Fruit fly (Drosophila melanogaster) whole organism, embryonic: ENCODE data around the gene mbc.

Experiments used
- CG1024 ChIP-seq: fragments of 200-800 bp; sonication (Bioruptor generic); IDR thresholded peaks from 2 replicates; pipeline ENCODE4 v1.3.6; 2022; ENCODE audit warnings: missing biosample characterization, missing genetic modification characterization
- CG10366 ChIP-seq: fragments of 200-800 bp; sonication (Bioruptor generic); IDR thresholded peaks from 2 replicates; pipeline ENCODE4 v1.3.6; 2022; ENCODE audit warnings: missing biosample characterization, missing genetic modification characterization
- CG10431 ChIP-seq: fragments of 200-800 bp; sonication (Bioruptor generic); optimal IDR thresholded peaks from 3 replicates; lab custom pipeline; 2018; ENCODE audit warnings: missing biosample characterization, mild to moderate bottlenecking, missing genetic modification characterization
- CG11085 ChIP-seq: fragments of 200-800 bp; sonication (Bioruptor generic); IDR thresholded peaks from 2 replicates; pipeline ENCODE4 v1.3.6; 2022; ENCODE audit warnings: missing biosample characterization, missing genetic modification characterization
- CG11504 ChIP-seq: fragments of 200-800 bp; sonication (Bioruptor generic); optimal IDR thresholded peaks from 3 replicates; lab custom pipeline; 2019; ENCODE audit warnings: missing biosample characterization, mild to moderate bottlenecking, missing genetic modification characterization, moderate library complexity
- CG11695 ChIP-seq: fragments of 200-800 bp; sonication (Bioruptor generic); IDR thresholded peaks from 3 replicates; pipeline ENCODE4 v1.3.6; 2022; ENCODE audit warnings: missing biosample characterization, missing genetic modification characterization
- CG14860 ChIP-seq: fragments of 200-800 bp; sonication (Bioruptor generic); IDR thresholded peaks from 3 replicates; pipeline ENCODE4 v1.3.6; 2022; ENCODE audit warnings: missing biosample characterization, missing genetic modification characterization; ENCODE audit not compliant: partially characterized antibody
- CG1529 ChIP-seq: fragments of 200-800 bp; sonication (Bioruptor generic); optimal IDR thresholded peaks from 3 replicates; lab custom pipeline; 2018; ENCODE audit warnings: missing biosample characterization, missing genetic modification characterization
- CG16779 ChIP-seq: fragments of 200-800 bp; sonication (Bioruptor generic); IDR thresholded peaks from 2 replicates; pipeline ENCODE4 v1.3.6; 2022; ENCODE audit warnings: missing biosample characterization, missing genetic modification characterization
- CG16813 ChIP-seq: fragments of 200-800 bp; sonication (Bioruptor generic); IDR thresholded peaks from 3 replicates; pipeline ENCODE4 v1.3.6; 2022; ENCODE audit warnings: missing biosample characterization, missing genetic modification characterization; ENCODE audit not compliant: partially characterized antibody
- CG17802 ChIP-seq: fragments of 200-800 bp; sonication (Bioruptor generic); optimal IDR thresholded peaks from 2 replicates; lab custom pipeline; 2018; ENCODE audit warnings: missing biosample characterization, mild to moderate bottlenecking, missing genetic modification characterization, moderate library complexity
- CG1792 ChIP-seq: fragments of 200-800 bp; sonication (Bioruptor generic); optimal IDR thresholded peaks from 2 replicates; lab custom pipeline; 2016; ENCODE audit warnings: missing biosample characterization, missing genetic modification characterization
- CG2199 ChIP-seq: fragments of 200-800 bp; sonication (Bioruptor generic); IDR thresholded peaks from 3 replicates; pipeline ENCODE4 v1.3.6; 2022; ENCODE audit warnings: missing biosample characterization, missing genetic modification characterization
- CG31441 ChIP-seq: fragments of 200-800 bp; sonication (Bioruptor generic); IDR thresholded peaks from 2 replicates; pipeline ENCODE4 v1.3.6; 2022; ENCODE audit warnings: missing biosample characterization, missing genetic modification characterization
- CG32767 ChIP-seq: fragments of 200-800 bp; sonication (Bioruptor generic); IDR thresholded peaks from 2 replicates; pipeline ENCODE4 v1.3.6; 2022; ENCODE audit warnings: missing biosample characterization, missing genetic modification characterization
- CG33213 ChIP-seq: fragments of 200-800 bp; sonication (Bioruptor generic); optimal IDR thresholded peaks from 3 replicates; lab custom pipeline; 2016; ENCODE audit warnings: missing biosample characterization, missing genetic modification characterization
- CG34224 ChIP-seq: fragments of 200-800 bp; sonication (Bioruptor generic); IDR thresholded peaks from 3 replicates; pipeline ENCODE4 v1.3.6; 2022; ENCODE audit warnings: missing biosample characterization, missing genetic modification characterization; ENCODE audit not compliant: partially characterized antibody
- CG4424 ChIP-seq: fragments of 200-800 bp; sonication (Bioruptor generic); optimal IDR thresholded peaks from 3 replicates; lab custom pipeline; 2016; ENCODE audit warnings: missing biosample characterization, missing genetic modification characterization
- CG4707 ChIP-seq: fragments of 200-800 bp; sonication (Bioruptor generic); optimal IDR thresholded peaks from 2 replicates; lab custom pipeline; 2018; ENCODE audit warnings: missing biosample characterization, mild to moderate bottlenecking, missing genetic modification characterization, moderate library complexity
- CG6791 ChIP-seq: fragments of 200-800 bp; sonication (Bioruptor generic); IDR thresholded peaks from 3 replicates; pipeline ENCODE4 v1.3.6; 2022; ENCODE audit warnings: missing biosample characterization, missing genetic modification characterization; ENCODE audit not compliant: partially characterized antibody
- CG9932 ChIP-seq: fragments of 200-800 bp; sonication (Bioruptor generic); IDR thresholded peaks from 2 replicates; pipeline ENCODE4 v1.3.6; 2022; ENCODE audit warnings: missing biosample characterization, missing genetic modification characterization
- Dp ChIP-seq: fragments of 200-800 bp; sonication (Bioruptor generic); optimal IDR thresholded peaks from 2 replicates; lab custom pipeline; 2018; ENCODE audit warnings: missing biosample characterization, mild to moderate bottlenecking, missing genetic modification characterization, moderate library complexity
- Fer3 ChIP-seq: fragments of 200-800 bp; sonication (Bioruptor generic); optimal IDR thresholded peaks from 2 replicates; lab custom pipeline; 2018; ENCODE audit warnings: missing biosample characterization, mild to moderate bottlenecking, missing genetic modification characterization, moderate library complexity
- GATAe ChIP-seq: fragments of 200-800 bp; sonication (Bioruptor generic); conservative IDR thresholded peaks from 2 replicates; pipeline ENCODE4 v1.3.6; 2022; ENCODE audit warnings: missing biosample characterization, missing genetic modification characterization
- HLH4C ChIP-seq: fragments of 200-800 bp; sonication (Bioruptor generic); IDR thresholded peaks from 3 replicates; pipeline ENCODE4 v1.3.6; 2022; ENCODE audit warnings: missing biosample characterization, missing genetic modification characterization; ENCODE audit not compliant: partially characterized antibody
- Hr39 ChIP-seq: fragments of >200 bp; optimal IDR thresholded peaks from 2 replicates; lab custom pipeline; 2017
- Jarid2 ChIP-seq: fragments of 200-800 bp; sonication (Bioruptor generic); optimal IDR thresholded peaks from 3 replicates; lab custom pipeline; 2017; ENCODE audit warnings: mild to moderate bottlenecking, missing biosample characterization, missing genetic modification reagents, missing genetic modification characterization
- Mad ChIP-seq: fragments of 200-800 bp; sonication (Bioruptor generic); optimal IDR thresholded peaks from 2 replicates; lab custom pipeline; 2016; ENCODE audit warnings: missing biosample characterization, missing genetic modification characterization
- Meics ChIP-seq: fragments of 200-800 bp; sonication (Bioruptor generic); optimal IDR thresholded peaks from 2 replicates; lab custom pipeline; 2017; ENCODE audit warnings: missing biosample characterization, mild to moderate bottlenecking, missing genetic modification characterization
- NfI ChIP-seq: fragments of 200-800 bp; sonication (Bioruptor generic); optimal IDR thresholded peaks from 3 replicates; lab custom pipeline; 2018; ENCODE audit warnings: missing biosample characterization, mild to moderate bottlenecking, missing genetic modification characterization, moderate library complexity
- Oli ChIP-seq: fragments of 200-800 bp; sonication (Bioruptor generic); optimal IDR thresholded peaks from 2 replicates; lab custom pipeline; 2018; ENCODE audit warnings: missing biosample characterization, mild to moderate bottlenecking, missing genetic modification characterization, moderate library complexity
- Vsx1 ChIP-seq: fragments of 200-800 bp; sonication (Bioruptor generic); optimal IDR thresholded peaks from 2 replicates; lab custom pipeline; 2017; ENCODE audit warnings: missing biosample characterization, mild to moderate bottlenecking, missing genetic modification characterization, missing genetic modification reagents
- YL-1 ChIP-seq: fragments of 200-800 bp; sonication (Bioruptor generic); optimal IDR thresholded peaks from 3 replicates; lab custom pipeline; 2017; ENCODE audit warnings: missing biosample characterization, mild to moderate bottlenecking, missing genetic modification characterization
- ato ChIP-seq: fragments of 200-800 bp; sonication (Bioruptor generic); IDR thresholded peaks from 2 replicates; pipeline ENCODE4 v1.3.6; 2022; ENCODE audit warnings: missing biosample characterization, missing genetic modification characterization; ENCODE audit not compliant: partially characterized antibody
- cg ChIP-seq: fragments of 200-800 bp; sonication (Bioruptor generic); optimal IDR thresholded peaks from 3 replicates; lab custom pipeline; 2019; ENCODE audit warnings: missing biosample characterization, mild to moderate bottlenecking, missing genetic modification characterization, moderate library complexity
- chn ChIP-seq: fragments of 200-800 bp; sonication (Bioruptor generic); optimal IDR thresholded peaks from 2 replicates; lab custom pipeline; 2016; ENCODE audit warnings: missing biosample characterization, missing genetic modification characterization
- disco-r ChIP-seq: fragments of 200-800 bp; sonication (Bioruptor generic); optimal IDR thresholded peaks from 2 replicates; lab custom pipeline; 2016; ENCODE audit warnings: missing biosample characterization, missing genetic modification characterization
- eve ChIP-seq, 2 experiments: fragments of >200 bp; optimal IDR thresholded peaks; 2 replicates each; lab custom pipeline; 2017; ENCODE audit warnings: missing biosample characterization in 2 of 2, missing genetic modification characterization in 2 of 2
- ewg ChIP-seq: fragments of 200-800 bp; sonication (Bioruptor generic); optimal IDR thresholded peaks from 3 replicates; lab custom pipeline; 2017; ENCODE audit warnings: mild to moderate bottlenecking, missing biosample characterization, missing genetic modification reagents, missing genetic modification characterization
- exex ChIP-seq: fragments of 200-800 bp; sonication (Bioruptor generic); optimal IDR thresholded peaks from 4 replicates; lab custom pipeline; 2018; ENCODE audit warnings: missing biosample characterization, mild to moderate bottlenecking, missing genetic modification characterization, moderate library complexity
- ham ChIP-seq: fragments of 200-800 bp; sonication (Bioruptor generic); IDR thresholded peaks from 2 replicates; pipeline ENCODE4 v1.3.6; 2022; ENCODE audit warnings: missing biosample characterization, missing genetic modification characterization
- otp ChIP-seq: fragments of 200-800 bp; sonication (Bioruptor generic); IDR thresholded peaks from 3 replicates; pipeline ENCODE4, ENCODE4 v1.3.6; 2022; ENCODE audit warnings: missing biosample characterization, missing genetic modification characterization
- sc ChIP-seq, 3 experiments: fragments of >200 bp in 2 of 3; fragments of 200-800 bp in 1 of 3; sonication (Bioruptor generic) in 1 of 3; optimal IDR thresholded peaks; 2 replicates in 2 of 3; 3 replicates in 1 of 3; lab custom pipeline; 2017; ENCODE audit warnings: mild to moderate bottlenecking in 1 of 3, missing biosample characterization in 1 of 3, missing genetic modification characterization in 1 of 3, missing genetic modification reagents in 1 of 3
- so ChIP-seq: fragments of 200-800 bp; sonication (Bioruptor generic); IDR thresholded peaks from 3 replicates; pipeline ENCODE4 v1.3.6; 2022; ENCODE audit warnings: missing biosample characterization, missing genetic modification characterization
- tgo ChIP-seq: fragments of 200-800 bp; sonication (Bioruptor generic); IDR thresholded peaks from 3 replicates; pipeline ENCODE4 v1.3.6; 2022; ENCODE audit warnings: missing biosample characterization, missing genetic modification characterization
- ttk ChIP-seq: fragments of 200-800 bp; sonication (Bioruptor generic); IDR thresholded peaks from 2 replicates; pipeline ENCODE4 v2.1.2; 2022; ENCODE audit warnings: missing biosample characterization, missing genetic modification characterization
- unc-4 ChIP-seq: fragments of 200-800 bp; sonication (Bioruptor generic); IDR thresholded peaks from 2 replicates; pipeline ENCODE4 v1.3.6; 2022; ENCODE audit warnings: missing biosample characterization, missing genetic modification characterization; ENCODE audit not compliant: partially characterized antibody
- zen ChIP-seq: fragments of 200-800 bp; sonication (Bioruptor generic); optimal IDR thresholded peaks from 3 replicates; lab custom pipeline; 2018; ENCODE audit warnings: missing biosample characterization, mild to moderate bottlenecking, missing genetic modification characterization, moderate library complexity

The mbc gene

DNA sequence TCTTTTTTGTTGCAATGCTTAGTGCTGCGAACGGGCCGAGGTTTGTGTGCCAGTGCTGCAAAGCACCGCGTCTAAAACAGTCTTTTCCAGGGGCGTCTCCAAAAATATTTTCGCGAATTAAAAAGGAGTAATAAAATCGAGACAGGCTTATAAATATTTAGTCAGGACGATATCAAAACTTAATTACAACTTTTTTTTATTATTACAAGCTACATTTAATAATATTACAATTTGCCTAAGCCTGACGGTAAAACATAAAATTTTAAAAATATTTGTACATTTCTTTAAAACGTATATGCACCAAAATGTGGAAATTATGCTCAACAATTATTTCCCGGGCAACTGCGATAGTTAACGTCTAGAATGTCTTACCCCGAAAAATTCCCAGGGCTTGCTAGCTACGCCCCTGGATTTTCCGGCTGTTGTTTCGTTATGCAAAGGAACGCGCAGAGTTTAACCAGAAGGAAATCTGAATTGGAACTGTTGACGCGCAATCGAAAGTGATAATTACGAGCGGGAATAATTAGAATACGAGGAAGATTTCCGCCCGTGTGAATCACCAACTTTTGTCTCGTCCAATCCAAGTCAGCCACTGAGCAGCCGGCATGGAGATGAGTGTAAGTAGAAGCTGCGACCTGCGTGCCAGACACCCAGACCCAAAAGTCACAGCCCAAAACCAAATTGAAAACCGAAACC, 23.5 kb upstream of the mbc start, which contains the start of the genes PTPMT1 and Hrd3 (continued):
- TF ChIP-seq sc (optimal IDR thresholded peaks at IDR 0.05; lab: Kevin White, UChicago) (no peak), sc (GFP tag; optimal IDR thresholded peaks at IDR 0.05; lab: Kevin White, UChicago) (peak; percentile 99), CG16779 (GFP tag; lab: Robert Waterston, UW) (peak; percentile 85), disco-r (GFP tag; lab: Kevin White, UChicago) (peak; percentile 93), CG4424 (peak; percentile 99), CG4707 (GFP tag; lab: Kevin White, UChicago) (peak; percentile 89), YL-1 (peak; percentile 99), GATAe (GFP tag; lab: Robert Waterston, UW) (peak; percentile 88), Oli (tag; lab: Kevin White, UChicago) (peak; percentile 99), so (peak; percentile 95), CG17802 (peak; percentile 83), ewg (GFP tag; lab: Kevin White, UChicago) (peak; percentile 96), zen (tag; lab: Kevin White, UChicago) (peak; percentile 98), eve (GFP tag; optimal IDR thresholded peaks at IDR 0.05; lab: Kevin White, UChicago) (peak in 1 of 2 experiments; percentile 75), ttk (GFP tag; lab: Robert Waterston, UW) (peak; percentile 94), exex (tag; lab: Kevin White, UChicago) (peak; percentile 90), CG1024 (peak; percentile 84), CG10366 (GFP tag; lab: Robert Waterston, UW) (peak; percentile 93), tgo (peak; percentile 96), Meics (GFP tag; lab: Kevin White, UChicago) (peak; percentile 99), CG32767 (peak; percentile 94), Fer3 (peak; percentile 97), Dp (peak; percentile 36), chn (GFP tag; lab: Kevin White, UChicago) (peak; percentile 98), Vsx1 (GFP tag; lab: Kevin White, UChicago) (peak; percentile 95), ato (GFP tag; lab: Robert Waterston, UW) (no peak), CG1792 (GFP tag; lab: Kevin White, UChicago) (peak; percentile 94), CG11504 (tag; lab: Kevin White, UChicago) (peak; percentile 98), CG31441 (GFP tag; lab: Robert Waterston, UW) (peak; percentile 99), NfI (GFP tag; lab: Kevin White, UChicago) (peak; percentile 98), CG9932 (GFP tag; lab: Robert Waterston, UW) (peak; percentile 97), otp (GFP tag; lab: Robert Waterston, UW) (peak; percentile 94; the same call in 2 of the 3 replicates), CG11085 (GFP tag; lab: Robert Waterston, UW) (peak; percentile 93), CG10431 (GFP tag; lab: Kevin White, UChicago) (peak; percentile 93), cg (GFP tag; lab: Kevin White, UChicago) (no peak), Mad (GFP tag; lab: Kevin White, UChicago) (peak; percentile 98), CG34224 (GFP tag; lab: Robert Waterston, UW) (no peak), CG1529 (GFP tag; lab: Kevin White, UChicago) (peak; percentile 98), CG14860 (GFP tag; lab: Robert Waterston, UW) (no peak), CG6791 (GFP tag; lab: Robert Waterston, UW) (no peak), CG2199 (peak; percentile 78; the same call in 1 of the 3 replicates), ham (GFP tag; lab: Robert Waterston, UW) (peak; percentile 87), Hr39 (lab: Kevin White, UChicago) (no peak), CG11695 (GFP tag; lab: Robert Waterston, UW) (peak; percentile 97), Jarid2 (peak; percentile 92), CG16813 (GFP tag; lab: Robert Waterston, UW) (peak; percentile 53; the same call in 2 of the 3 replicates), unc-4 (no peak), CG33213 (GFP tag; lab: Kevin White, UChicago) (peak; percentile 94), HLH4C (GFP tag; lab: Robert Waterston, UW) (no peak)
